Fruit fly (Drosophila melanogaster) whole organism, embryonic: ENCODE data around the gene loqs.

ENCODE experiments used
- Abd-B ChIP-seq: fragments of 200-800 bp; sonication (Bioruptor generic); optimal IDR thresholded peaks from 2 replicates; lab custom pipeline; 2018; ENCODE audit warnings: missing biosample characterization, mild to moderate bottlenecking, missing genetic modification characterization, moderate library complexity
- B-H2 ChIP-seq: fragments of 200-800 bp; sonication (Bioruptor generic); optimal IDR thresholded peaks from 2 replicates; lab custom pipeline; 2018; ENCODE audit warnings: missing biosample characterization, mild to moderate bottlenecking, missing genetic modification characterization
- BtbVII ChIP-seq: fragments of 200-800 bp; sonication (Bioruptor generic); optimal IDR thresholded peaks from 3 replicates; lab custom pipeline; 2017; ENCODE audit warnings: missing biosample characterization, mild to moderate bottlenecking, missing genetic modification characterization
- CG1233 ChIP-seq: fragments of 200-800 bp; sonication (Bioruptor generic); optimal IDR thresholded peaks from 4 replicates; lab custom pipeline; 2018; ENCODE audit warnings: missing biosample characterization, mild to moderate bottlenecking, missing genetic modification characterization
- CG12942 ChIP-seq: fragments of 200-800 bp; sonication (Bioruptor generic); optimal IDR thresholded peaks from 3 replicates; lab custom pipeline; 2016; ENCODE audit warnings: missing biosample characterization, missing genetic modification characterization
- CG13123 ChIP-seq: fragments of 200-800 bp; sonication (Bioruptor generic); optimal IDR thresholded peaks from 2 replicates; lab custom pipeline; 2016; ENCODE audit warnings: missing biosample characterization, missing genetic modification characterization
- CG13775 ChIP-seq: fragments of 200-800 bp; sonication (Bioruptor generic); optimal IDR thresholded peaks from 3 replicates; lab custom pipeline; 2017; ENCODE audit warnings: missing biosample characterization, mild to moderate bottlenecking, missing genetic modification characterization
- CG15514 ChIP-seq: fragments of 200-800 bp; sonication (Bioruptor generic); optimal IDR thresholded peaks from 3 replicates; lab custom pipeline; 2017; ENCODE audit warnings: missing biosample characterization, missing genetic modification characterization, mild to moderate bottlenecking, moderate library complexity, missing genetic modification reagents
- CG17385 ChIP-seq: fragments of 200-800 bp; sonication (Bioruptor generic); optimal IDR thresholded peaks from 3 replicates; lab custom pipeline; 2018; ENCODE audit warnings: missing biosample characterization, mild to moderate bottlenecking, missing genetic modification characterization
- CG32767 ChIP-seq: fragments of 200-800 bp; sonication (Bioruptor generic); IDR thresholded peaks from 2 replicates; pipeline ENCODE4 v1.3.6; 2022; ENCODE audit warnings: missing biosample characterization, missing genetic modification characterization
- CG34376 ChIP-seq: fragments of 200-800 bp; sonication (Bioruptor generic); optimal IDR thresholded peaks from 2 replicates; lab custom pipeline; 2018; ENCODE audit warnings: missing biosample characterization, mild to moderate bottlenecking, missing genetic modification characterization
- CG4328 ChIP-seq: fragments of 200-800 bp; sonication (Bioruptor generic); optimal IDR thresholded peaks from 3 replicates; lab custom pipeline; 2017; ENCODE audit warnings: missing biosample characterization, missing genetic modification reagents, missing genetic modification characterization
- CG4360 ChIP-seq: fragments of 200-800 bp; sonication (Bioruptor generic); IDR thresholded peaks from 2 replicates; pipeline ENCODE4 v1.3.6; 2022; ENCODE audit warnings: missing biosample characterization, missing genetic modification characterization
- CG4820 ChIP-seq: fragments of 200-800 bp; sonication (Bioruptor generic); optimal IDR thresholded peaks from 3 replicates; lab custom pipeline; 2016; ENCODE audit warnings: missing biosample characterization, missing genetic modification characterization
- CG9437 ChIP-seq: fragments of 200-800 bp; sonication (Bioruptor generic); optimal IDR thresholded peaks from 2 replicates; lab custom pipeline; 2018; ENCODE audit warnings: missing biosample characterization, mild to moderate bottlenecking, missing genetic modification characterization
- CG9797 ChIP-seq: fragments of 200-800 bp; sonication (Bioruptor generic); optimal IDR thresholded peaks from 3 replicates; lab custom pipeline; 2018; ENCODE audit warnings: missing biosample characterization, mild to moderate bottlenecking, missing genetic modification characterization
- Chrac-16 ChIP-seq: fragments of 200-800 bp; sonication (Bioruptor generic); optimal IDR thresholded peaks from 3 replicates; lab custom pipeline; 2016; ENCODE audit warnings: missing biosample characterization, missing genetic modification characterization
- Dp ChIP-seq: fragments of 200-800 bp; sonication (Bioruptor generic); optimal IDR thresholded peaks from 2 replicates; lab custom pipeline; 2018; ENCODE audit warnings: missing biosample characterization, mild to moderate bottlenecking, missing genetic modification characterization, moderate library complexity
- E2f1 ChIP-seq: fragments of 200-800 bp; sonication (Bioruptor generic); IDR thresholded peaks from 2 replicates; pipeline ENCODE4 v1.3.6; 2022; ENCODE audit warnings: missing biosample characterization, missing genetic modification characterization
- Ets65A ChIP-seq: fragments of 200-800 bp; sonication (Bioruptor generic); peaks from one replicate; lab custom pipeline; 2016; ENCODE audit warnings: missing biosample characterization, missing genetic modification characterization
- Fer2 ChIP-seq: fragments of 200-800 bp; sonication (Bioruptor generic); optimal IDR thresholded peaks from 2 replicates; lab custom pipeline; 2018; ENCODE audit warnings: missing biosample characterization, mild to moderate bottlenecking, missing genetic modification characterization, moderate library complexity
- HLH4C ChIP-seq: fragments of 200-800 bp; sonication (Bioruptor generic); IDR thresholded peaks from 3 replicates; pipeline ENCODE4 v1.3.6; 2022; ENCODE audit warnings: missing biosample characterization, missing genetic modification characterization; ENCODE audit not compliant: partially characterized antibody
- Jarid2 ChIP-seq: fragments of 200-800 bp; sonication (Bioruptor generic); optimal IDR thresholded peaks from 3 replicates; lab custom pipeline; 2017; ENCODE audit warnings: mild to moderate bottlenecking, missing biosample characterization, missing genetic modification reagents, missing genetic modification characterization
- NfI ChIP-seq: fragments of 200-800 bp; sonication (Bioruptor generic); optimal IDR thresholded peaks from 3 replicates; lab custom pipeline; 2018; ENCODE audit warnings: missing biosample characterization, mild to moderate bottlenecking, missing genetic modification characterization, moderate library complexity
- Oli ChIP-seq: fragments of 200-800 bp; sonication (Bioruptor generic); optimal IDR thresholded peaks from 2 replicates; lab custom pipeline; 2018; ENCODE audit warnings: missing biosample characterization, mild to moderate bottlenecking, missing genetic modification characterization, moderate library complexity
- Sin3A ChIP-seq: fragments of >200 bp; optimal IDR thresholded peaks from 2 replicates; lab custom pipeline; 2018
- Sox100B ChIP-seq: fragments of 200-800 bp; sonication (Bioruptor generic); optimal IDR thresholded peaks from 3 replicates; lab custom pipeline; 2018; ENCODE audit warnings: missing biosample characterization, mild to moderate bottlenecking, missing genetic modification characterization
- TFAM ChIP-seq: fragments of 200-800 bp; sonication (Bioruptor generic); optimal IDR thresholded peaks from 2 replicates; lab custom pipeline; 2017; ENCODE audit warnings: missing biosample characterization, missing genetic modification characterization, inconsistent platforms
- al ChIP-seq: fragments of 200-800 bp; sonication (Bioruptor generic); IDR thresholded peaks from 2 replicates; pipeline ENCODE4 v1.3.6; 2022; ENCODE audit warnings: missing biosample characterization, missing genetic modification characterization
- az2 ChIP-seq: fragments of 200-800 bp; sonication (Bioruptor generic); optimal IDR thresholded peaks from 3 replicates; lab custom pipeline; 2016; ENCODE audit warnings: missing biosample characterization, missing genetic modification characterization
- dm ChIP-seq: fragments of 200-800 bp; sonication (Bioruptor generic); optimal IDR thresholded peaks from 3 replicates; lab custom pipeline; 2016; ENCODE audit warnings: missing biosample characterization, missing genetic modification characterization
- dysf ChIP-seq: fragments of 200-800 bp; sonication (Bioruptor generic); IDR thresholded peaks from 3 replicates; pipeline ENCODE4 v1.3.6; 2022; ENCODE audit warnings: missing biosample characterization, missing genetic modification characterization
- eyg ChIP-seq: fragments of 200-800 bp; sonication (Bioruptor generic); optimal IDR thresholded peaks from 3 replicates; lab custom pipeline; 2016; ENCODE audit warnings: missing biosample characterization, missing genetic modification characterization
- fd96Cb ChIP-seq: fragments of 200-800 bp; sonication (Bioruptor generic); optimal IDR thresholded peaks from 2 replicates; lab custom pipeline; 2018; ENCODE audit warnings: missing biosample characterization, mild to moderate bottlenecking, missing genetic modification characterization, moderate library complexity
- hkb ChIP-seq, 2 experiments: fragments of 200-800 bp in 1 of 2; fragments of >200 bp in 1 of 2; sonication (Bioruptor generic) in 1 of 2; IDR thresholded peaks in 1 of 2; optimal IDR thresholded peaks in 1 of 2; 2 replicates each; pipeline versions ENCODE4 v1.3.6 to Lab custom; 2017 to 2022; ENCODE audit warnings: missing biosample characterization in 1 of 2, missing genetic modification characterization in 1 of 2
- klu ChIP-seq: fragments of 200-800 bp; sonication (Bioruptor generic); IDR thresholded peaks from 2 replicates; pipeline ENCODE4 v1.3.6; 2022; ENCODE audit warnings: missing biosample characterization, missing genetic modification characterization
- lbe ChIP-seq: fragments of 200-800 bp; sonication (Bioruptor generic); optimal IDR thresholded peaks from 2 replicates; lab custom pipeline; 2016; ENCODE audit warnings: missing biosample characterization, mild to moderate bottlenecking, missing genetic modification characterization
- lilli ChIP-seq: fragments of 200-800 bp; sonication (Bioruptor generic); optimal IDR thresholded peaks from 3 replicates; lab custom pipeline; 2016; ENCODE audit warnings: missing biosample characterization, missing genetic modification characterization
- phol ChIP-seq: fragments of 200-800 bp; sonication (Bioruptor generic); optimal IDR thresholded peaks from 3 replicates; lab custom pipeline; 2018; ENCODE audit warnings: missing biosample characterization, mild to moderate bottlenecking, missing genetic modification characterization, moderate library complexity
- prd ChIP-seq, 3 experiments: fragments of >200 bp in 2 of 3; fragments of 200-800 bp in 1 of 3; sonication (Bioruptor generic) in 1 of 3; optimal IDR thresholded peaks in 2 of 3; IDR thresholded peaks in 1 of 3; 2 replicates in 2 of 3; 3 replicates in 1 of 3; pipeline versions ENCODE4 v1.3.6 to Lab custom; 2017 to 2022; ENCODE audit warnings: missing biosample characterization in 1 of 3, missing genetic modification characterization in 1 of 3
- slou ChIP-seq: fragments of 200-800 bp; sonication (Bioruptor generic); optimal IDR thresholded peaks from 3 replicates; lab custom pipeline; 2016; ENCODE audit warnings: missing biosample characterization, missing genetic modification characterization
- sob ChIP-seq: fragments of 200-800 bp; sonication (Bioruptor generic); IDR thresholded peaks from 2 replicates; pipeline ENCODE4 v1.3.6; 2022; ENCODE audit warnings: missing biosample characterization, missing genetic modification characterization
- tgo ChIP-seq: fragments of 200-800 bp; sonication (Bioruptor generic); IDR thresholded peaks from 3 replicates; pipeline ENCODE4 v1.3.6; 2022; ENCODE audit warnings: missing biosample characterization, missing genetic modification characterization
- tll ChIP-seq, 2 experiments: fragments of 200-800 bp in 1 of 2; fragments of >200 bp in 1 of 2; sonication (Bioruptor generic) in 1 of 2; optimal IDR thresholded peaks; 2 replicates each; lab custom pipeline; 2017 to 2019; ENCODE audit warnings: missing biosample characterization in 2 of 2, missing genetic modification characterization in 2 of 2, mild to moderate bottlenecking in 1 of 2, moderate library complexity in 1 of 2
- trem ChIP-seq: fragments of 200-800 bp; optimal IDR thresholded peaks from 3 replicates; lab custom pipeline; 2019; ENCODE audit warnings: missing biosample characterization, mild to moderate bottlenecking, missing genetic modification characterization, moderate library complexity
- ttk ChIP-seq: fragments of 200-800 bp; sonication (Bioruptor generic); IDR thresholded peaks from 2 replicates; pipeline ENCODE4 v2.1.2; 2022; ENCODE audit warnings: missing biosample characterization, missing genetic modification characterization
- wdn ChIP-seq: fragments of 200-800 bp; sonication (Bioruptor generic); IDR thresholded peaks from 2 replicates; pipeline ENCODE4 v1.3.6; 2022; ENCODE audit warnings: missing biosample characterization, missing genetic modification characterization
- wek ChIP-seq: fragments of 200-800 bp; sonication (Bioruptor generic); optimal IDR thresholded peaks from 3 replicates; lab custom pipeline; 2018; ENCODE audit warnings: missing biosample characterization, mild to moderate bottlenecking, missing genetic modification characterization, moderate library complexity

The loqs gene

dm6 chr2L:13366109-13366747, 16.2 kb upstream of the loqs start, which contains the start of the genes Nnp-1 and Grx3:
Gene Nnp-1, minus strand, starts transcription at chr2L:13366189.
Gene Grx3, plus strand, starts transcription at chr2L:13366447.
- TF ChIP-seq CG17385 (GFP tag; lab: Kevin White, UChicago) (peak; percentile 51), CG34376 (GFP tag; lab: Kevin White, UChicago) (no peak), Sin3A (lab: Kevin White, UChicago) (peak; percentile 56), CG1233 (GFP tag; lab: Kevin White, UChicago) (no peak), CG4360 (GFP tag; lab: Robert Waterston, UW) (peak; percentile 46; the same call in 1 of the 2 replicates), E2f1 (GFP tag; lab: Robert Waterston, UW) (0 out of 2 replicates have a peak, but pooled peaks have one; percentile 24), wdn (GFP tag; lab: Robert Waterston, UW) (peak; percentile 20; the same call in 1 of the 2 replicates), Abd-B (peak; percentile 76), tll (GFP tag; optimal IDR thresholded peaks at IDR 0.05; lab: Kevin White, UChicago) (peak in 1 of 2 experiments; percentile 57), HLH4C (GFP tag; lab: Robert Waterston, UW) (no peak), al (0 out of 2 replicates have a peak, but pooled peaks have one; percentile 22), CG9437 (GFP tag; lab: Kevin White, UChicago) (peak; percentile 60), Jarid2 (GFP tag; lab: Kevin White, UChicago) (no peak), tgo (peak; percentile 64), phol (tag; lab: Kevin White, UChicago) (peak; percentile 85), sob (GFP tag; lab: Robert Waterston, UW) (peak; percentile 44; the same call in 1 of the 2 replicates), trem (tag; lab: Kevin White, UChicago) (peak; percentile 75), CG32767 (GFP tag; lab: Robert Waterston, UW) (peak; percentile 26; the same call in 1 of the 2 replicates), klu (peak; percentile 14; the same call in 1 of the 2 replicates), lilli (GFP tag; lab: Kevin White, UChicago) (peak; percentile 48), CG15514 (GFP tag; lab: Kevin White, UChicago) (peak; percentile 65), Chrac-16 (peak; percentile 35), wek (GFP tag; lab: Kevin White, UChicago) (no peak), CG13775 (GFP tag; lab: Kevin White, UChicago) (peak; percentile 44), lbe (no peak), Sox100B (no peak), Fer2 (tag; lab: Kevin White, UChicago) (peak; percentile 54), eyg (GFP tag; lab: Kevin White, UChicago) (no peak), CG9797 (peak; percentile 41), NfI (GFP tag; lab: Kevin White, UChicago) (peak; percentile 59), CG4328 (GFP tag; lab: Kevin White, UChicago) (peak; percentile 34), ttk (GFP tag; lab: Robert Waterston, UW) (peak; percentile 34; the same call in 1 of the 2 replicates), Dp (GFP tag; lab: Kevin White, UChicago) (peak; percentile 1), B-H2 (peak; percentile 73), CG4820 (GFP tag; lab: Kevin White, UChicago) (peak; percentile 45), TFAM (GFP tag; lab: Kevin White, UChicago) (no peak), dysf (GFP tag; lab: Robert Waterston, UW) (peak; percentile 46; the same call in 1 of the 3 replicates), Ets65A (GFP tag; lab: Kevin White, UChicago) (peak; percentile 71), fd96Cb (tag; lab: Kevin White, UChicago) (peak; percentile 15), prd (optimal IDR thresholded peaks at IDR 0.05; lab: Kevin White, UChicago) (no peak), prd (GFP tag; IDR thresholded peaks at IDR 0.05; lab: Robert Waterston, UW) (peak; percentile 58; the same call in 1 of the 3 replicates), slou (GFP tag; lab: Kevin White, UChicago) (peak; percentile 2), BtbVII (peak; percentile 14), az2 (GFP tag; lab: Kevin White, UChicago) (peak; percentile 21), dm (GFP tag; lab: Kevin White, UChicago) (peak; percentile 88), CG12942 (peak; percentile 27), Oli (tag; lab: Kevin White, UChicago) (peak; percentile 27), CG13123 (no peak), hkb (optimal IDR thresholded peaks at IDR 0.05; lab: Kevin White, UChicago) (peak; percentile 21), hkb (GFP tag; IDR thresholded peaks at IDR 0.05; lab: Robert Waterston, UW) (no peak)
